Fruit fly (Drosophila melanogaster) whole organism, embryonic: ENCODE measurements around the gene ND-B17.

Source experiments
- ATbp ChIP-seq: fragments of 200-800 bp; sonication (Bioruptor generic); optimal IDR thresholded peaks from 2 replicates; lab custom pipeline; 2017; ENCODE audit warnings: missing biosample characterization, mild to moderate bottlenecking, missing genetic modification characterization, missing genetic modification reagents
- Atf6 ChIP-seq: fragments of 200-800 bp; sonication (Bioruptor generic); IDR thresholded peaks from 2 replicates; pipeline ENCODE4 v1.3.6; 2022; ENCODE audit warnings: missing biosample characterization, missing genetic modification characterization
- CG10654 ChIP-seq: fragments of 200-800 bp; sonication (Bioruptor generic); optimal IDR thresholded peaks from 2 replicates; lab custom pipeline; 2016; ENCODE audit warnings: missing biosample characterization, missing genetic modification characterization
- CG10979 ChIP-seq: fragments of 200-800 bp; sonication (Bioruptor generic); optimal IDR thresholded peaks from 2 replicates; lab custom pipeline; 2018; ENCODE audit warnings: missing biosample characterization, mild to moderate bottlenecking, missing genetic modification characterization, moderate library complexity
- CG11723 ChIP-seq: fragments of 200-800 bp; sonication (Bioruptor generic); optimal IDR thresholded peaks from 2 replicates; lab custom pipeline; 2017; ENCODE audit warnings: missing biosample characterization, mild to moderate bottlenecking, missing genetic modification characterization
- CG15479 ChIP-seq: fragments of 200-800 bp; sonication (Bioruptor generic); optimal IDR thresholded peaks from 3 replicates; lab custom pipeline; 2019; ENCODE audit warnings: missing biosample characterization, mild to moderate bottlenecking, missing genetic modification characterization, moderate library complexity
- CG1603 ChIP-seq: fragments of 200-800 bp; sonication (Bioruptor generic); optimal IDR thresholded peaks from 2 replicates; lab custom pipeline; 2019; ENCODE audit warnings: missing biosample characterization, mild to moderate bottlenecking, missing genetic modification characterization, moderate library complexity
- CG16779 ChIP-seq: fragments of 200-800 bp; sonication (Bioruptor generic); IDR thresholded peaks from 2 replicates; pipeline ENCODE4 v1.3.6; 2022; ENCODE audit warnings: missing biosample characterization, missing genetic modification characterization
- CG18011 ChIP-seq: fragments of 200-800 bp; sonication (Bioruptor generic); optimal IDR thresholded peaks from 2 replicates; lab custom pipeline; 2017; ENCODE audit warnings: missing biosample characterization, missing genetic modification characterization, mild to moderate bottlenecking, moderate library complexity, missing genotype
- CG18262 ChIP-seq: fragments of 200-800 bp; optimal IDR thresholded peaks from 3 replicates; lab custom pipeline; 2019; ENCODE audit warnings: missing biosample characterization, mild to moderate bottlenecking, missing genetic modification characterization, moderate library complexity
- CG32767 ChIP-seq: fragments of 200-800 bp; sonication (Bioruptor generic); IDR thresholded peaks from 2 replicates; pipeline ENCODE4 v1.3.6; 2022; ENCODE audit warnings: missing biosample characterization, missing genetic modification characterization
- CG3281 ChIP-seq: fragments of 200-800 bp; sonication (Bioruptor generic); optimal IDR thresholded peaks from 3 replicates; lab custom pipeline; 2017; ENCODE audit warnings: missing biosample characterization, mild to moderate bottlenecking, missing genetic modification characterization
- CG33557 ChIP-seq: fragments of 200-800 bp; sonication (Bioruptor generic); optimal IDR thresholded peaks from 2 replicates; lab custom pipeline; 2019; ENCODE audit warnings: missing biosample characterization, mild to moderate bottlenecking, missing genetic modification characterization, moderate library complexity
- CG43689 ChIP-seq: fragments of 200-800 bp; sonication (Bioruptor generic); IDR thresholded peaks from 2 replicates; pipeline ENCODE4 v1.3.6; 2022; ENCODE audit warnings: missing biosample characterization, missing genetic modification characterization
- CG4404 ChIP-seq: fragments of 200-800 bp; sonication (Bioruptor generic); IDR thresholded peaks from 2 replicates; pipeline ENCODE4 v1.3.6; 2022; ENCODE audit warnings: missing biosample characterization, missing genetic modification characterization
- CG6689 ChIP-seq: fragments of 200-800 bp; sonication (Bioruptor generic); IDR thresholded peaks from 2 replicates; pipeline ENCODE4 v1.3.6; 2022; ENCODE audit warnings: missing biosample characterization, missing genetic modification characterization
- CG7372 ChIP-seq: fragments of 200-800 bp; sonication (Bioruptor generic); IDR thresholded peaks from 2 replicates; pipeline ENCODE4 v1.3.6; 2022; ENCODE audit warnings: missing biosample characterization, missing genetic modification characterization
- CG8765 ChIP-seq: fragments of 200-800 bp; sonication (Bioruptor generic); IDR thresholded peaks from 2 replicates; pipeline ENCODE4 v1.3.6; 2022; ENCODE audit warnings: missing biosample characterization, missing genetic modification characterization
- CG9797 ChIP-seq: fragments of 200-800 bp; sonication (Bioruptor generic); optimal IDR thresholded peaks from 3 replicates; lab custom pipeline; 2018; ENCODE audit warnings: missing biosample characterization, mild to moderate bottlenecking, missing genetic modification characterization
- D19B ChIP-seq: fragments of 200-800 bp; sonication (Bioruptor generic); optimal IDR thresholded peaks from 2 replicates; lab custom pipeline; 2017; ENCODE audit warnings: missing biosample characterization, mild to moderate bottlenecking, missing genetic modification characterization
- E2f1 ChIP-seq: fragments of 200-800 bp; sonication (Bioruptor generic); IDR thresholded peaks from 2 replicates; pipeline ENCODE4 v1.3.6; 2022; ENCODE audit warnings: missing biosample characterization, missing genetic modification characterization
- Fer1 ChIP-seq: fragments of 200-800 bp; sonication (Bioruptor generic); optimal IDR thresholded peaks from 2 replicates; lab custom pipeline; 2017; ENCODE audit warnings: missing biosample characterization, mild to moderate bottlenecking, missing genetic modification characterization
- GATAe ChIP-seq: fragments of 200-800 bp; sonication (Bioruptor generic); conservative IDR thresholded peaks from 2 replicates; pipeline ENCODE4 v1.3.6; 2022; ENCODE audit warnings: missing biosample characterization, missing genetic modification characterization
- Hmr ChIP-seq: fragments of 200-800 bp; sonication (Bioruptor generic); optimal IDR thresholded peaks from 3 replicates; lab custom pipeline; 2017; ENCODE audit warnings: mild to moderate bottlenecking, missing biosample characterization, missing genetic modification reagents, missing genetic modification characterization
- MBD-R2 ChIP-seq: fragments of 200-800 bp; sonication (Bioruptor generic); IDR thresholded peaks from 2 replicates; pipeline ENCODE4 v1.3.6; 2022; ENCODE audit warnings: missing biosample characterization, missing genetic modification characterization
- Oli ChIP-seq: fragments of 200-800 bp; sonication (Bioruptor generic); optimal IDR thresholded peaks from 2 replicates; lab custom pipeline; 2018; ENCODE audit warnings: missing biosample characterization, mild to moderate bottlenecking, missing genetic modification characterization, moderate library complexity
- Sox102F ChIP-seq: fragments of 200-800 bp; sonication (Bioruptor generic); optimal IDR thresholded peaks from 2 replicates; lab custom pipeline; 2018; ENCODE audit warnings: missing biosample characterization, mild to moderate bottlenecking, missing genetic modification characterization, moderate library complexity
- Sry-β ChIP-seq: fragments of 200-800 bp; sonication (Bioruptor generic); optimal IDR thresholded peaks from 2 replicates; lab custom pipeline; 2018; ENCODE audit warnings: missing biosample characterization, mild to moderate bottlenecking, missing genetic modification characterization, moderate library complexity
- Usf ChIP-seq: fragments of 200-800 bp; sonication (Bioruptor generic); optimal IDR thresholded peaks from 2 replicates; lab custom pipeline; 2017; ENCODE audit warnings: missing genotype, missing biosample characterization, missing genetic modification characterization
- ara ChIP-seq: fragments of 200-800 bp; sonication (Bioruptor generic); IDR thresholded peaks from 2 replicates; pipeline ENCODE4 v1.3.6; 2022; ENCODE audit warnings: missing biosample characterization, missing genetic modification characterization
- bigmax ChIP-seq: fragments of 200-800 bp; sonication (Bioruptor generic); optimal IDR thresholded peaks from 2 replicates; lab custom pipeline; 2018; ENCODE audit warnings: missing biosample characterization, mild to moderate bottlenecking, missing genetic modification characterization
- cad ChIP-seq: fragments of >200 bp; optimal IDR thresholded peaks from 2 replicates; lab custom pipeline; 2017; ENCODE audit warnings: missing biosample characterization, missing genetic modification characterization
- cato ChIP-seq: fragments of 200-800 bp; sonication (Bioruptor generic); optimal IDR thresholded peaks from 2 replicates; lab custom pipeline; 2016; ENCODE audit warnings: missing biosample characterization, missing genetic modification characterization, borderline replicate concordance
- chif ChIP-seq, 2 experiments: fragments of 200-800 bp; sonication (Bioruptor generic); optimal IDR thresholded peaks; 3 replicates each; lab custom pipeline; 2016; ENCODE audit warnings: missing biosample characterization in 2 of 2, missing genetic modification characterization in 2 of 2
- dan ChIP-seq: fragments of 200-800 bp; sonication (Bioruptor generic); IDR thresholded peaks from 2 replicates; pipeline ENCODE4 v1.3.6; 2022; ENCODE audit warnings: missing biosample characterization, missing genetic modification characterization
- dmrt11E ChIP-seq: fragments of 200-800 bp; sonication (Bioruptor generic); optimal IDR thresholded peaks from 3 replicates; lab custom pipeline; 2018; ENCODE audit warnings: missing biosample characterization, mild to moderate bottlenecking, missing genetic modification characterization, moderate library complexity
- fd102C ChIP-seq: fragments of 200-800 bp; sonication (Bioruptor generic); optimal IDR thresholded peaks from 2 replicates; lab custom pipeline; 2018; ENCODE audit warnings: missing biosample characterization, mild to moderate bottlenecking, missing genetic modification characterization, moderate library complexity
- lilli ChIP-seq: fragments of 200-800 bp; sonication (Bioruptor generic); optimal IDR thresholded peaks from 3 replicates; lab custom pipeline; 2016; ENCODE audit warnings: missing biosample characterization, missing genetic modification characterization
- lola ChIP-seq, 3 experiments: fragments of >200 bp in 2 of 3; fragments of 200-800 bp in 1 of 3; sonication (Bioruptor generic) in 1 of 3; optimal IDR thresholded peaks; 2 replicates each; lab custom pipeline; 2017 to 2019; ENCODE audit warnings: missing biosample characterization in 3 of 3, missing genetic modification characterization in 3 of 3, mild to moderate bottlenecking in 1 of 3, moderate library complexity in 1 of 3
- nau ChIP-seq: fragments of 200-800 bp; sonication (Bioruptor generic); optimal IDR thresholded peaks from 3 replicates; lab custom pipeline; 2017; ENCODE audit warnings: missing biosample characterization, mild to moderate bottlenecking, missing genetic modification characterization, missing genetic modification reagents
- nmo ChIP-seq: fragments of 200-800 bp; sonication (Bioruptor generic); optimal IDR thresholded peaks from 2 replicates; lab custom pipeline; 2018; ENCODE audit warnings: missing biosample characterization, mild to moderate bottlenecking, missing genetic modification characterization, moderate library complexity
- otp ChIP-seq: fragments of 200-800 bp; sonication (Bioruptor generic); IDR thresholded peaks from 3 replicates; pipeline ENCODE4, ENCODE4 v1.3.6; 2022; ENCODE audit warnings: missing biosample characterization, missing genetic modification characterization
- pros ChIP-seq: fragments of 200-800 bp; sonication (Bioruptor generic); optimal IDR thresholded peaks from 3 replicates; lab custom pipeline; 2019; ENCODE audit warnings: missing biosample characterization, mild to moderate bottlenecking, missing genetic modification characterization, moderate library complexity
- pum ChIP-seq: fragments of 200-800 bp; sonication (Bioruptor generic); optimal IDR thresholded peaks from 2 replicates; lab custom pipeline; 2016; ENCODE audit warnings: missing biosample characterization, missing genetic modification characterization
- sens ChIP-seq: fragments of 200-800 bp; sonication (Bioruptor generic); peaks from one replicate; lab custom pipeline; 2016; ENCODE audit warnings: missing biosample characterization, missing genetic modification characterization
- seq ChIP-seq: fragments of 200-800 bp; sonication (Bioruptor generic); IDR thresholded peaks from 2 replicates; pipeline ENCODE4 v1.3.6; 2022; ENCODE audit warnings: missing biosample characterization, missing genetic modification characterization
- tll ChIP-seq, 2 experiments: fragments of 200-800 bp in 1 of 2; fragments of >200 bp in 1 of 2; sonication (Bioruptor generic) in 1 of 2; optimal IDR thresholded peaks; 2 replicates each; lab custom pipeline; 2017 to 2019; ENCODE audit warnings: missing biosample characterization in 2 of 2, missing genetic modification characterization in 2 of 2, mild to moderate bottlenecking in 1 of 2, moderate library complexity in 1 of 2
- trem ChIP-seq: fragments of 200-800 bp; optimal IDR thresholded peaks from 3 replicates; lab custom pipeline; 2019; ENCODE audit warnings: missing biosample characterization, mild to moderate bottlenecking, missing genetic modification characterization, moderate library complexity
- twi ChIP-seq: fragments of 200-800 bp; optimal IDR thresholded peaks from 2 replicates; lab custom pipeline; 2019; ENCODE audit warnings: missing biosample characterization, mild to moderate bottlenecking, missing genetic modification characterization, moderate library complexity
- zen ChIP-seq: fragments of 200-800 bp; sonication (Bioruptor generic); optimal IDR thresholded peaks from 3 replicates; lab custom pipeline; 2018; ENCODE audit warnings: missing biosample characterization, mild to moderate bottlenecking, missing genetic modification characterization, moderate library complexity
- zf30C ChIP-seq: fragments of 200-800 bp; sonication (Bioruptor generic); optimal IDR thresholded peaks from 3 replicates; lab custom pipeline; 2018; ENCODE audit warnings: missing biosample characterization, mild to moderate bottlenecking, missing genetic modification characterization
- zfh1 ChIP-seq: fragments of 200-800 bp; sonication (Bioruptor generic); IDR thresholded peaks from 3 replicates; pipeline ENCODE4 v1.3.6; 2022; ENCODE audit warnings: missing biosample characterization, missing genetic modification characterization

ND-B17 gene

DNA sequence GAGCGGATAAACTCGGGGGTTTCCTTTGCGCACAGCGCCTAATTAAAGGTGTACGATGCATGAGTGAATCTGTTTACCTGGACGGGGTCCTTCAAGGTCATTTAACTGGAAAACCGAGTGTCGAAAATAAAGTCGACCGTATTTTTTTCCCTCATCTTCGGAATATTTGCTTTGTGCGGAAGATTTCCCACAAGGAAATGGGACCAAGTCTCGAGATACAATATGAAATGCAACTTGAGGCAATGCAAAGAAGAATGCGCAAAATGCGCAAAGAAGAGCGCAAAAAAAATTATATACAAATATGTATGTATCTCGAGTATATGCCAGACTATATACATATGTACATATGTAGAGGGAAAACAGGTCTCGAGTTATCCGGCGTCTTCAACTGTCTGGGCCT is 7.9 kb downstream of the ND-B17 start:
- TF ChIP-seq Oli (no peak), cad (GFP tag; lab: Kevin White, UChicago) (peak; percentile 21), seq (no peak), CG18011 (GFP tag; lab: Kevin White, UChicago) (no peak), Atf6 (GFP tag; lab: Robert Waterston, UW) (no peak), CG10654 (GFP tag; lab: Kevin White, UChicago) (no peak), pros (GFP tag; lab: Kevin White, UChicago) (peak; percentile 61), CG43689 (GFP tag; lab: Robert Waterston, UW) (no peak), D19B (no peak), dmrt11E (tag; lab: Kevin White, UChicago) (no peak), nau (no peak), CG11723 (GFP tag; lab: Kevin White, UChicago) (no peak), cato (GFP tag; lab: Kevin White, UChicago) (no peak), bigmax (GFP tag; lab: Kevin White, UChicago) (no peak), tll (GFP tag; optimal IDR thresholded peaks at IDR 0.05; lab: Kevin White, UChicago) (peak in 1 of 2 experiments; percentile 43), CG7372 (no peak), fd102C (GFP tag; lab: Kevin White, UChicago) (no peak), CG9797 (GFP tag; lab: Kevin White, UChicago) (no peak), GATAe (GFP tag; lab: Robert Waterston, UW) (no peak), Sry-β (no peak), otp (GFP tag; lab: Robert Waterston, UW) (no peak), dan (no peak), twi (tag; lab: Kevin White, UChicago) (peak; percentile 27), CG32767 (no peak), zen (tag; lab: Kevin White, UChicago) (peak; percentile 18), CG15479 (peak; percentile 60), Sox102F (no peak), CG33557 (GFP tag; lab: Kevin White, UChicago) (no peak), zfh1 (no peak), CG1603 (tag; lab: Kevin White, UChicago) (no peak)

- TF ChIP-seq ATbp (no peak), nmo (GFP tag; lab: Kevin White, UChicago) (peak; percentile 6), MBD-R2 (GFP tag; lab: Robert Waterston, UW) (no peak), E2f1 (no peak), CG16779 (GFP tag; lab: Robert Waterston, UW) (no peak), lilli (GFP tag; lab: Kevin White, UChicago) (no peak), CG6689 (peak; percentile 53), pum (peak; percentile 26), lola (GFP tag; optimal IDR thresholded peaks at IDR 0.05; lab: Kevin White, UChicago) (peak in 1 of 3 experiments; percentile 3), ara (peak; percentile 49), CG4404 (GFP tag; lab: Robert Waterston, UW) (peak; percentile 75), Usf (GFP tag; lab: Kevin White, UChicago) (no peak), dmrt11E (tag; lab: Kevin White, UChicago) (peak; percentile 72), chif (GFP tag; optimal IDR thresholded peaks at IDR 0.05; lab: Kevin White, UChicago) (peak in 1 of 2 experiments; percentile 38), Fer1 (no peak), otp (GFP tag; lab: Robert Waterston, UW) (0 out of 3 replicates have a peak, but pooled peaks have one; percentile 44), zf30C (GFP tag; lab: Kevin White, UChicago) (peak; percentile 71), CG18262 (tag; lab: Kevin White, UChicago) (peak; percentile 33), CG8765 (GFP tag; lab: Robert Waterston, UW) (peak; percentile 64; the same call in 1 of the 2 replicates), trem (peak; percentile 13), CG10979 (tag; lab: Kevin White, UChicago) (peak; percentile 34), sens (GFP tag; lab: Kevin White, UChicago) (peak; percentile 94), CG3281 (GFP tag; lab: Kevin White, UChicago) (no peak), Hmr (GFP tag; lab: Kevin White, UChicago) (no peak)
These were observed 9.5 kb downstream of the ND-B17 start for dm6 chr2L:15741418-15741817.
